Worm (Caenorhabditis elegans): ENCODE measurements around the gene srg-15.
A peak's percentile ranks its signal among the peaks of the same experiment; 100 is the strongest.

- no peak for TF ChIP-seq lsy-2 (tag; optimal IDR thresholded peaks at IDR 0.05)
- no peak for TF ChIP-seq C16A3.4 (tag; optimal IDR thresholded peaks at IDR 0.05)
- no peak for TF ChIP-seq unc-130 (tag; optimal IDR thresholded peaks at IDR 0.05)
- no peak for TF ChIP-seq nhr-84 (tag; optimal IDR thresholded peaks at IDR 0.05)
- TF ChIP-seq efl-1 (optimal IDR thresholded peaks at IDR 0.05): no peak
- TF ChIP-seq efl-1 (GFP tag; optimal IDR thresholded peaks at IDR 0.05 in 1 of 2): peak in 1 of 2 experiments; percentile 64
- no peak for TF ChIP-seq ceh-82 (tag; optimal IDR thresholded peaks at IDR 0.05)
- no peak for TF ChIP-seq nhr-71 (tag; optimal IDR thresholded peaks at IDR 0.05)
- TF ChIP-seq fkh-4 (tag; optimal IDR thresholded peaks at IDR 0.05; ENCODE audit: borderline replicate concordance): no peak
- TF ChIP-seq nhr-28 (tag; optimal IDR thresholded peaks at IDR 0.05): no peak
These were observed 38.4 kb upstream of the srg-15 start for ce11 chrII:8748638-8749037.
